Fruit fly (Drosophila melanogaster): ENCODE measurements around the gene Naa15-16.

The Naa15-16 gene

DNA sequence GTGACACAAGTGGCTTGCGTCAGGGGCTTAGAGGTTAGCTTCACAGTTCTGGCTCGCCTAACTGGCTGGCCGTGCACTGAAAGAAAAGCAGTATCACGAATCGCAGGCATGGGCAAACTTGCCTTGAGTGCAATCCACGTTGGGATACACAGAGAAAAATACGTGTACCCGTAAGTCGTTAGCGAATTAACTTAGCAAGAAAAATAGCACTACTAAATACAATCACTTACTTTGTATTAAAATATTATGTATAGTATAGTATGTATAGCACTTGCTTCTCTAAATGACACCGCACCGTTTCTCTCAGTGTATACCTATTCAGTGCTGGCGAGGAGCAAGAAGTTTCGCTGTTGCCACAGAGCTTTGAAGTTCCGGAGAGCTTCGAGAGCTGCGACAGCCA lies 26.6 kb upstream of the Naa15-16 start (continued):
- TF ChIP-seq CG13624 (GFP tag; optimal IDR thresholded peaks at IDR 0.05) (no peak), pan (optimal IDR thresholded peaks at IDR 0.05) (no peak), pan (GFP tag; optimal IDR thresholded peaks at IDR 0.05 in 1 of 2, IDR thresholded peaks at IDR 0.05 in 1 of 2) (peak in 1 of 2 experiments; percentile 51), dmrt99B (tag; optimal IDR thresholded peaks at IDR 0.05) (peak; percentile 62), lmd (GFP tag; IDR thresholded peaks at IDR 0.05) (peak; percentile 57), CG1233 (GFP tag; optimal IDR thresholded peaks at IDR 0.05) (no peak), jing (GFP tag; optimal IDR thresholded peaks at IDR 0.05) (peak; percentile 20), prd (optimal IDR thresholded peaks at IDR 0.05) (no peak), prd (GFP tag; IDR thresholded peaks at IDR 0.05) (peak; percentile 47; the same call in 2 of the 3 replicates), CG18262 (tag; optimal IDR thresholded peaks at IDR 0.05) (peak; percentile 28), Abd-B (GFP tag; optimal IDR thresholded peaks at IDR 0.05) (peak; percentile 38), CG17829 (tag; optimal IDR thresholded peaks at IDR 0.05) (peak; percentile 20), wdn (GFP tag; IDR thresholded peaks at IDR 0.05) (no peak), CG8765 (GFP tag; IDR thresholded peaks at IDR 0.05) (no peak), CG10979 (tag; optimal IDR thresholded peaks at IDR 0.05) (peak; percentile 38), CG9932 (GFP tag; IDR thresholded peaks at IDR 0.05) (peak; percentile 27; the same call in 1 of the 2 replicates), lab (GFP tag; optimal IDR thresholded peaks at IDR 0.05) (peak; percentile 71), Scr (GFP tag; IDR thresholded peaks at IDR 0.05; ENCODE audit: partially characterized antibody) (no peak), CG10321 (GFP tag; IDR thresholded peaks at IDR 0.05) (no peak), zf30C (GFP tag; optimal IDR thresholded peaks at IDR 0.05) (peak; percentile 11), twi (tag; optimal IDR thresholded peaks at IDR 0.05) (no peak), bsh (GFP tag; optimal IDR thresholded peaks at IDR 0.05) (peak in 1 of 2 experiments; percentile 37), fru (optimal IDR thresholded peaks at IDR 0.05) (no peak), hbn (GFP tag; IDR thresholded peaks at IDR 0.05; ENCODE audit: partially characterized antibody) (no peak), CG11560 (tag; IDR thresholded peaks at IDR 0.05) (0 out of 3 replicates have a peak, but pooled peaks have one; percentile 17), CG32532 (GFP tag; IDR thresholded peaks at IDR 0.05) (peak; percentile 32; the same call in 1 of the 2 replicates), CG14667 (GFP tag; IDR thresholded peaks at IDR 0.05) (peak; percentile 45; the same call in 1 of the 2 replicates), gce (GFP tag; IDR thresholded peaks at IDR 0.05) (no peak), HmgZ (tag; optimal IDR thresholded peaks at IDR 0.05) (peak; percentile 5), tgo (GFP tag; IDR thresholded peaks at IDR 0.05) (no peak), Ets65A (GFP tag) (peak; percentile 84), ranshi (GFP tag; IDR thresholded peaks at IDR 0.05) (0 out of 2 replicates have a peak, but pooled peaks have one; percentile 40), br (optimal IDR thresholded peaks at IDR 0.05) (no peak), CrebB (tag; optimal IDR thresholded peaks at IDR 0.05) (no peak), lov (optimal IDR thresholded peaks at IDR 0.05) (no peak), lov (GFP tag; IDR thresholded peaks at IDR 0.05) (no peak), lilli (GFP tag; optimal IDR thresholded peaks at IDR 0.05) (peak; percentile 31), Dip2 (GFP tag; IDR thresholded peaks at IDR 0.05) (no peak), CG9727 (GFP tag; optimal IDR thresholded peaks at IDR 0.05) (peak; percentile 36), CG1602 (GFP tag; optimal IDR thresholded peaks at IDR 0.05) (peak; percentile 1), CG8924 (tag; optimal IDR thresholded peaks at IDR 0.05) (peak; percentile 31), hth (optimal IDR thresholded peaks at IDR 0.05) (no peak), CG8290 (GFP tag; optimal IDR thresholded peaks at IDR 0.05) (no peak), CG8290 (tag; optimal IDR thresholded peaks at IDR 0.05) (peak in 1 of 2 experiments; percentile 67), CG2116 (GFP tag; optimal IDR thresholded peaks at IDR 0.05) (no peak), pnt (GFP tag; optimal IDR thresholded peaks at IDR 0.05) (no peak), CG11695 (GFP tag; IDR thresholded peaks at IDR 0.05) (no peak), Drgx (GFP tag; IDR thresholded peaks at IDR 0.05) (0 out of 2 replicates have a peak, but pooled peaks have one; percentile 25), CG2678 (tag; optimal IDR thresholded peaks at IDR 0.05) (peak; percentile 67), caup (GFP tag; optimal IDR thresholded peaks at IDR 0.05; ENCODE audit: severe bottlenecking) (peak; percentile 39), gcm (GFP tag; optimal IDR thresholded peaks at IDR 0.05) (no peak), CG4424 (GFP tag; optimal IDR thresholded peaks at IDR 0.05) (peak; percentile 31), CG1603 (tag; optimal IDR thresholded peaks at IDR 0.05) (peak; percentile 59)

All from whole organism, embryonic.